Worm (Caenorhabditis elegans): ENCODE data around the gene F10E9.2.

F10E9.2 gene

DNA sequence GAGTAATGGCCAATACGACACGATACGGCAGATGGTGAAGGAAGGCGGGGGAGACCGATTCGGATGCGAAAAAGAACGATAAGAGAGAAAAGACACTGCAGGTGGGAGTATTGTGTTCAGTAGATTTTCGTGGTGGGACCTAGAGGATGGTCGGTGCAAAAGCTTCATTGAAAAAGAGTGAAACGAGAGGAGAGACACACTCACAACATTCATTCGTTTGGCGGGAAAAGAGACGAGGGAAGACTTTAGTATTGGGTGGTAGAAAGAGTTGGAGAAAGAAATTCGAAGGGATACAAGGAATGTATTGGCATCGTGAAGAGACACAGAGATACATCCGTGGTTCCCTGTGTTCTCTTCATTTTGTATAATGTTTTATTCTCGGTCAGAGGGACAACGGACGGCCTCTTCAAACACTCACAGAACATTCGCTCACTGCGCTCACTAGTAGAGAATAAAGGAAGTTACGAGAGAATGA lies 44.0 kb downstream of the F10E9.2 start (continued):
- TF ChIP-seq sdz-12 (GFP tag; optimal IDR thresholded peaks at IDR 0.05), result no peak
- peak; percentile 73 for TF ChIP-seq dpl-1 (GFP tag; optimal IDR thresholded peaks at IDR 0.05)
- TF ChIP-seq nhr-42 (GFP tag; IDR thresholded peaks at IDR 0.05), result no peak
- peak in 1 of 2 experiments; percentile 28 for TF ChIP-seq daf-16 (GFP tag; optimal IDR thresholded peaks at IDR 0.05)
- peak; percentile 15 for TF ChIP-seq daf-16 (tag; optimal IDR thresholded peaks at IDR 0.05)
- no peak for TF ChIP-seq Y5F2A.4 (GFP tag; optimal IDR thresholded peaks at IDR 0.05)
- no peak for TF ChIP-seq zip-2 (tag; optimal IDR thresholded peaks at IDR 0.05)
- TF ChIP-seq ztf-11 (tag; optimal IDR thresholded peaks at IDR 0.05), result no peak
- TF ChIP-seq ces-1 (GFP tag; optimal IDR thresholded peaks at IDR 0.05), result peak; percentile 64
- TF ChIP-seq zfp-2 (tag; optimal IDR thresholded peaks at IDR 0.05), result no peak
- TF ChIP-seq mep-1 (tag; optimal IDR thresholded peaks at IDR 0.05), result peak; percentile 92
- no peak for TF ChIP-seq spr-1 (tag; optimal IDR thresholded peaks at IDR 0.05)
- TF ChIP-seq hmg-1.1 (GFP tag; IDR thresholded peaks at IDR 0.05), result peak; percentile 84
- TF ChIP-seq rbr-2 (tag; optimal IDR thresholded peaks at IDR 0.05), result peak; percentile 81
- 0 out of 2 replicates have a peak, but pooled peaks have one; percentile 14 for TF ChIP-seq ceh-20 (GFP tag; IDR thresholded peaks at IDR 0.05)
- no peak for TF ChIP-seq vab-7 (GFP tag; IDR thresholded peaks at IDR 0.05)
- peak; percentile 43 for TF ChIP-seq ama-1 (optimal IDR thresholded peaks at IDR 0.05)
- peak; percentile 68 for TF ChIP-seq hlh-30 (tag; optimal IDR thresholded peaks at IDR 0.05; ENCODE audit: insufficient read depth)
- TF ChIP-seq aha-1 (tag), result peak; percentile 86
- no peak for TF ChIP-seq zag-1 (tag; optimal IDR thresholded peaks at IDR 0.05)
- no peak for TF ChIP-seq egl-27 (tag; optimal IDR thresholded peaks at IDR 0.05)
- no peak for TF ChIP-seq dmd-8 (GFP tag; IDR thresholded peaks at IDR 0.05)
- TF ChIP-seq madf-5 (GFP tag; IDR thresholded peaks at IDR 0.05), result no peak

DNA sequence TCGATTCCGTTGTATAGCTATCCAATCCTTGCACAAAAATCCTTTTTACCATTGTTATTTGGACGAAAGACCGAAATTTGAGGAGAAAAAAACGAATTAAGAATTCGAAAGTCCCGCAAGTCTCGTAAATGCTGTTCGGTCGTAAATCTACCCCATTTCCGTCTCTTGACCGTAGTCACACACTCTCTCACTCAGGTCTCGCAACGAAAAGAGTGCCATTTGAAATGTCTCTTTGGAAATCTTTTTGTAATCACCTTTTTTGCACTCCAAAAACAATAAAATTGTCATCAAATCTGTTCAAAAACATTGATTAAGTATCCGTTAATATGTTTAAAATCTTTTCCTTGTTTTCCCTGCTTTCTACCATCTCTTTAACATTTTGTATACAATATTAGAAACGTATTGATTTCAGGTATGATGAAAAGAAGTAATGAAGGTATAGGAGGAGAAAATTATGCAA lies 45.8 kb downstream of the F10E9.2 start, which contains the start of the genes R05D3.8 and rfp-1:
Gene R05D3.8 (minus strand): TSS at position 115 of the 460 bp plus-strand sequence.
Gene rfp-1 (plus strand): TSS at position 410 of the 460 bp plus-strand sequence.
- 0 out of 2 replicates have a peak, but pooled peaks have one; percentile 27 for TF ChIP-seq lin-1 (GFP tag; IDR thresholded peaks at IDR 0.05)
- no peak for TF ChIP-seq nhr-102 (tag; optimal IDR thresholded peaks at IDR 0.05)
- TF ChIP-seq zfp-3 (GFP tag; conservative IDR thresholded peaks at IDR 0.05), result no peak
- no peak for TF ChIP-seq ama-1 (optimal IDR thresholded peaks at IDR 0.05)
- peak; percentile 43 for TF ChIP-seq rbr-2 (tag; optimal IDR thresholded peaks at IDR 0.05)
- peak; percentile 60 for TF ChIP-seq hlh-11 (tag; optimal IDR thresholded peaks at IDR 0.05)
- no peak for TF ChIP-seq dmd-8 (GFP tag; IDR thresholded peaks at IDR 0.05)
- no peak for TF ChIP-seq ZK337.2 (GFP tag; IDR thresholded peaks at IDR 0.05)
- peak; percentile 76 for TF ChIP-seq nhr-25 (tag; optimal IDR thresholded peaks at IDR 0.05; ENCODE audit: borderline replicate concordance, insufficient read depth)
- peak; percentile 73 for TF ChIP-seq T20F7.1 (GFP tag; optimal IDR thresholded peaks at IDR 0.05)
- peak; percentile 90 for TF ChIP-seq dve-1 (tag; optimal IDR thresholded peaks at IDR 0.05; ENCODE audit: insufficient read depth)
- peak; percentile 97 to 99 for TF ChIP-seq lsy-2 (tag; optimal IDR thresholded peaks at IDR 0.05)
- TF ChIP-seq hmg-1.1 (GFP tag; IDR thresholded peaks at IDR 0.05), result no peak; the same call in 1 of the 2 replicates
- no peak for TF ChIP-seq tag-97 (GFP tag; IDR thresholded peaks at IDR 0.05)
- no peak for TF ChIP-seq set-16 (GFP tag; IDR thresholded peaks at IDR 0.05)
- TF ChIP-seq sdz-12 (GFP tag; optimal IDR thresholded peaks at IDR 0.05), result no peak
- peak; percentile 40 for TF ChIP-seq dmd-6 (GFP tag; IDR thresholded peaks at IDR 0.05)
- no peak for TF ChIP-seq lim-7 (GFP tag; IDR thresholded peaks at IDR 0.05)
- no peak for TF ChIP-seq gei-8 (GFP tag; optimal IDR thresholded peaks at IDR 0.05)
- peak; percentile 36 for TF ChIP-seq fkh-10 (GFP tag; optimal IDR thresholded peaks at IDR 0.05)
- TF ChIP-seq dmd-9 (GFP tag; IDR thresholded peaks at IDR 0.05), result no peak
- TF ChIP-seq spr-3 (GFP tag; optimal IDR thresholded peaks at IDR 0.05), result no peak
- no peak for TF ChIP-seq cey-2 (tag; optimal IDR thresholded peaks at IDR 0.05; ENCODE audit: borderline replicate concordance, insufficient read depth)
- no peak for TF ChIP-seq pha-4 (GFP tag; IDR thresholded peaks at IDR 0.05)
- peak; percentile 83 for TF ChIP-seq pha-4 (tag; optimal IDR thresholded peaks at IDR 0.05)
- TF ChIP-seq egl-43 (GFP tag; IDR thresholded peaks at IDR 0.05), result no peak
- no peak for TF ChIP-seq zip-11 (GFP tag; IDR thresholded peaks at IDR 0.05)
- no peak for TF ChIP-seq nhr-237 (tag; optimal IDR thresholded peaks at IDR 0.05)
- TF ChIP-seq arid-1 (GFP tag; conservative IDR thresholded peaks at IDR 0.05), result peak; percentile 67; the same call in 1 of the 2 replicates
- no peak for TF ChIP-seq zag-1 (tag; optimal IDR thresholded peaks at IDR 0.05)
- no peak for TF ChIP-seq php-3 (GFP tag; IDR thresholded peaks at IDR 0.05)
- no peak for TF ChIP-seq ctbp-1 (GFP tag; IDR thresholded peaks at IDR 0.05)

Measured in whole organism, L4 larva.